Worm (Caenorhabditis elegans) whole organism, L4 larva: ENCODE results near the gene srg-17.
A peak's percentile ranks its signal among the peaks of the same experiment; 100 is the strongest.

Source experiments
- D1046.2 ChIP-seq: fragments of 200-800 bp; sonication (Bioruptor generic); IDR thresholded peaks from 2 replicates; pipeline ENCODE4 v1.3.6; 2022; ENCODE audit warnings: missing genetic modification characterization, missing compliant biosample characterization
- R02D3.7 ChIP-seq: fragments of 150-350 bp; sonication (generic microtip); optimal IDR thresholded peaks from 3 replicates; lab custom pipeline; 2014; ENCODE audit warnings: missing biosample characterization, missing genetic modification characterization
- Y105C5A.15 ChIP-seq: fragments of 200-800 bp; sonication (Bioruptor generic); IDR thresholded peaks from 2 replicates; pipeline ENCODE4 v1.3.6; 2022; ENCODE audit warnings: missing genetic modification characterization, missing compliant biosample characterization
- ZK546.5 ChIP-seq, 2 experiments: sonication (generic microtip); optimal IDR thresholded peaks; 2 replicates each; lab custom pipeline; 2017; ENCODE audit warnings: missing biosample characterization in 2 of 2, missing genetic modification characterization in 2 of 2
- aly-2 ChIP-seq: sonication (generic microtip); optimal IDR thresholded peaks from 2 replicates; lab custom pipeline; 2018; ENCODE audit warnings: missing biosample characterization, missing genetic modification characterization
- arid-1 ChIP-seq: fragments of 200-800 bp; sonication (Bioruptor generic); conservative IDR thresholded peaks from 2 replicates; pipeline ENCODE4 v1.3.6; 2022; ENCODE audit warnings: missing genetic modification reagents, missing genetic modification characterization, missing compliant biosample characterization
- ceh-20 ChIP-seq: fragments of 200-800 bp; sonication (Bioruptor generic); IDR thresholded peaks from 2 replicates; pipeline ENCODE4 v1.3.6; 2022; ENCODE audit warnings: missing genetic modification reagents, missing genetic modification characterization, missing compliant biosample characterization
- ces-1 ChIP-seq: fragments of 150-350 bp; sonication (generic microtip); optimal IDR thresholded peaks from 4 replicates; lab custom pipeline; 2014; ENCODE audit warnings: missing biosample characterization, missing genetic modification reagents, missing genetic modification characterization
- ctbp-1 ChIP-seq: fragments of 200-800 bp; sonication (Bioruptor generic); IDR thresholded peaks from 2 replicates; pipeline ENCODE4 v1.3.6; 2022; ENCODE audit warnings: missing genetic modification reagents, missing genetic modification characterization, missing compliant biosample characterization
- dmd-6 ChIP-seq: fragments of 200-800 bp; sonication (Bioruptor generic); IDR thresholded peaks from 2 replicates; pipeline ENCODE4 v1.3.6; 2022; ENCODE audit warnings: missing genetic modification reagents, missing genetic modification characterization, missing compliant biosample characterization
- duxl-1 ChIP-seq: sonication (generic microtip); optimal IDR thresholded peaks from 2 replicates; lab custom pipeline; 2016; ENCODE audit warnings: mild to moderate bottlenecking, missing genetic modification characterization, moderate library complexity, missing compliant biosample characterization; ENCODE audit not compliant: poor library complexity
- dve-1 ChIP-seq: sonication (generic microtip); optimal IDR thresholded peaks from 2 replicates; lab custom pipeline; 2017; ENCODE audit warnings: antibody characterized with exemption, mild to moderate bottlenecking, missing genetic modification characterization, missing compliant biosample characterization; ENCODE audit not compliant: insufficient read depth
- egl-27 ChIP-seq: sonication (generic microtip); optimal IDR thresholded peaks from 3 replicates; lab custom pipeline; 2017; ENCODE audit warnings: missing biosample characterization, missing genetic modification reagents, missing genetic modification characterization
- egl-43 ChIP-seq: fragments of 200-800 bp; sonication (Bioruptor generic); IDR thresholded peaks from 2 replicates; pipeline ENCODE4 v1.3.6; 2022; ENCODE audit warnings: missing genetic modification reagents, missing genetic modification characterization, missing compliant biosample characterization
- fkh-10 ChIP-seq: fragments of 150-350 bp; optimal IDR thresholded peaks from 2 replicates; lab custom pipeline; 2014; ENCODE audit warnings: missing biosample characterization, missing genetic modification reagents, missing genetic modification characterization
- hif-1 ChIP-seq, 2 experiments: sonication (generic microtip); optimal IDR thresholded peaks; 2 replicates each; lab custom pipeline; 2016 to 2017; ENCODE audit warnings: missing compliant biosample characterization in 2 of 2, missing genetic modification characterization in 2 of 2, missing genetic modification reagents in 2 of 2, missing genotype in 2 of 2, mild to moderate bottlenecking in 1 of 2
- hlh-11 ChIP-seq: fragments of 200-800 bp; sonication (Bioruptor generic); optimal IDR thresholded peaks from 2 replicates; lab custom pipeline; 2018; ENCODE audit warnings: mild to moderate bottlenecking, missing genetic modification characterization, missing compliant biosample characterization
- hlh-30 ChIP-seq: sonication (generic microtip); optimal IDR thresholded peaks from 2 replicates; lab custom pipeline; 2017; ENCODE audit warnings: antibody characterized with exemption, mild to moderate bottlenecking, missing genetic modification characterization, missing compliant biosample characterization; ENCODE audit not compliant: insufficient read depth
- lin-38 ChIP-seq: fragments of 200-800 bp; sonication (Bioruptor generic); IDR thresholded peaks from 2 replicates; pipeline ENCODE4 v1.3.6; 2022; ENCODE audit warnings: missing genetic modification reagents, missing genetic modification characterization, missing compliant biosample characterization
- mdt-29 ChIP-seq: fragments of 200-800 bp; sonication (Bioruptor generic); IDR thresholded peaks from 2 replicates; pipeline ENCODE4 v1.3.6; 2022; ENCODE audit warnings: missing genetic modification reagents, missing genetic modification characterization, missing compliant biosample characterization
- mep-1 ChIP-seq: fragments of 150-350 bp; sonication (generic microtip); optimal IDR thresholded peaks from 3 replicates; lab custom pipeline; 2014; ENCODE audit warnings: missing biosample characterization, missing genetic modification characterization
- mes-2 ChIP-seq: sonication (generic microtip); optimal IDR thresholded peaks from 2 replicates; lab custom pipeline; 2016; ENCODE audit warnings: missing genotype, mild to moderate bottlenecking, missing genetic modification characterization, missing compliant biosample characterization; ENCODE audit not compliant: poor library complexity, severe bottlenecking
- mxl-3 ChIP-seq: fragments of 200-800 bp; sonication (Bioruptor generic); optimal IDR thresholded peaks from 2 replicates; lab custom pipeline; 2018; ENCODE audit warnings: mild to moderate bottlenecking, missing genetic modification characterization, missing compliant biosample characterization
- nhr-10 ChIP-seq: fragments of 150-350 bp; optimal IDR thresholded peaks from 2 replicates; lab custom pipeline; 2014; ENCODE audit warnings: missing biosample characterization, missing genetic modification characterization
- nhr-102 ChIP-seq: sonication (generic microtip); optimal IDR thresholded peaks from 2 replicates; lab custom pipeline; 2016; ENCODE audit warnings: mild to moderate bottlenecking, missing genetic modification characterization, moderate library complexity, missing compliant biosample characterization
- nhr-111 ChIP-seq: fragments of 200-800 bp; sonication (Bioruptor generic); optimal IDR thresholded peaks from 2 replicates; lab custom pipeline; 2018; ENCODE audit warnings: mild to moderate bottlenecking, missing genetic modification characterization, missing compliant biosample characterization
- nhr-237 ChIP-seq: sonication (generic microtip); optimal IDR thresholded peaks from 2 replicates; lab custom pipeline; 2017; ENCODE audit warnings: missing biosample characterization, missing genetic modification characterization
- nhr-25 ChIP-seq: sonication (generic microtip); optimal IDR thresholded peaks from 2 replicates; lab custom pipeline; 2017; ENCODE audit warnings: missing genetic modification characterization, mild to moderate bottlenecking, missing compliant biosample characterization, antibody characterized with exemption, moderate library complexity, borderline replicate concordance; ENCODE audit not compliant: insufficient read depth
- nhr-42 ChIP-seq: fragments of 200-800 bp; sonication (Bioruptor generic); IDR thresholded peaks from 2 replicates; pipeline ENCODE4 v1.3.6; 2022; ENCODE audit warnings: missing genetic modification characterization, missing compliant biosample characterization
- nhr-48 ChIP-seq: sonication (generic microtip); optimal IDR thresholded peaks from 2 replicates; lab custom pipeline; 2016; ENCODE audit warnings: mild to moderate bottlenecking, missing genetic modification characterization, missing compliant biosample characterization
- nhr-6 ChIP-seq: fragments of 150-350 bp; optimal IDR thresholded peaks from 2 replicates; lab custom pipeline; 2014; ENCODE audit warnings: missing biosample characterization, missing genetic modification characterization
- php-3 ChIP-seq: fragments of 200-800 bp; sonication (Bioruptor generic); IDR thresholded peaks from 2 replicates; pipeline ENCODE4 v1.3.6; 2022; ENCODE audit warnings: missing genetic modification reagents, missing genetic modification characterization, missing compliant biosample characterization
- rbr-2 ChIP-seq: sonication (generic microtip); optimal IDR thresholded peaks from 2 replicates; lab custom pipeline; 2016; ENCODE audit warnings: missing genotype, missing genetic modification characterization, missing compliant biosample characterization
- saeg-2 ChIP-seq: fragments of 200-800 bp; sonication (Bioruptor generic); IDR thresholded peaks from 2 replicates; pipeline ENCODE4 v1.3.6; 2022; ENCODE audit warnings: missing genetic modification reagents, missing genetic modification characterization, missing compliant biosample characterization
- sdz-12 ChIP-seq: fragments of 200-800 bp; sonication (Bioruptor generic); optimal IDR thresholded peaks from 2 replicates; lab custom pipeline; 2018; ENCODE audit warnings: mild to moderate bottlenecking, missing genetic modification characterization, missing compliant biosample characterization
- spr-1 ChIP-seq: sonication (generic microtip); optimal IDR thresholded peaks from 2 replicates; lab custom pipeline; 2016; ENCODE audit warnings: mild to moderate bottlenecking, missing genetic modification characterization, missing compliant biosample characterization
- spr-3 ChIP-seq: fragments of 200-800 bp; sonication (Bioruptor generic); optimal IDR thresholded peaks from 2 replicates; lab custom pipeline; 2018; ENCODE audit warnings: mild to moderate bottlenecking, missing genetic modification characterization, missing compliant biosample characterization
- unc-130 ChIP-seq: sonication (generic microtip); optimal IDR thresholded peaks from 2 replicates; lab custom pipeline; 2016; ENCODE audit warnings: missing genetic modification reagents, missing genetic modification characterization, missing compliant biosample characterization
- vab-7 ChIP-seq: fragments of 200-800 bp; sonication (Bioruptor generic); IDR thresholded peaks from 2 replicates; pipeline ENCODE4 v1.3.6; 2022; ENCODE audit warnings: missing genetic modification reagents, missing genetic modification characterization, missing compliant biosample characterization
- zag-1 ChIP-seq: fragments of 150-350 bp; optimal IDR thresholded peaks from 2 replicates; lab custom pipeline; 2014; ENCODE audit warnings: missing biosample characterization, missing genetic modification characterization
- zip-2 ChIP-seq: fragments of 150-350 bp; optimal IDR thresholded peaks from 2 replicates; lab custom pipeline; 2014; ENCODE audit warnings: missing biosample characterization, missing genetic modification characterization
- ztf-7 ChIP-seq: fragments of 150-350 bp; optimal IDR thresholded peaks from 2 replicates; lab custom pipeline; 2014; ENCODE audit warnings: missing biosample characterization, missing genetic modification characterization

Gene srg-17

ce11 chrII:12494556-12495131, 21.1 kb downstream of the srg-17 start, which contains the start of gene col-85 (continued):
- TF ChIP-seq nhr-42 (GFP tag; lab: Robert Waterston, UW), result peak; percentile 78; the same call in 1 of the 2 replicates
- TF ChIP-seq saeg-2 (GFP tag; lab: Robert Waterston, UW), result peak; percentile 57; the same call in 1 of the 2 replicates
- peak; percentile 5 to 68 for TF ChIP-seq hif-1 (tag; optimal IDR thresholded peaks at IDR 0.05; lab: Kevin White, UChicago)
- TF ChIP-seq unc-130 (GFP tag; lab: Kevin White, UChicago), result peak; percentile 63
- TF ChIP-seq R02D3.7 (tag; lab: Kevin White, UChicago), result peak; percentile 21
- TF ChIP-seq ztf-7, result peak; percentile 71
- peak; percentile 67 for TF ChIP-seq nhr-48 (tag; lab: Kevin White, UChicago)
- peak; percentile 48 for TF ChIP-seq nhr-6
- TF ChIP-seq duxl-1 (tag; lab: Kevin White, UChicago), result peak; percentile 82
- peak; percentile 66 for TF ChIP-seq hlh-11 (tag; lab: Kevin White, UChicago)
- peak; percentile 96 for TF ChIP-seq vab-7 (GFP tag; lab: Robert Waterston, UW)
- no peak for TF ChIP-seq aly-2 (tag; lab: Kevin White, UChicago)
- no peak for TF ChIP-seq nhr-237 (tag; lab: Kevin White, UChicago)
- peak; percentile 98 for TF ChIP-seq egl-43 (GFP tag; lab: Robert Waterston, UW)
- no peak for TF ChIP-seq zag-1 (tag; lab: Kevin White, UChicago)
- TF ChIP-seq nhr-102 (tag; lab: Kevin White, UChicago), result peak; percentile 75
- TF ChIP-seq D1046.2 (GFP tag; lab: Robert Waterston, UW), result peak; percentile 91
- TF ChIP-seq sdz-12 (GFP tag; lab: Kevin White, UChicago), result no peak
- peak; percentile 65 for TF ChIP-seq hlh-30 (tag; lab: Kevin White, UChicago)

- no peak for TF ChIP-seq lin-38 (GFP tag; lab: Robert Waterston, UW)
- TF ChIP-seq sdz-12 (GFP tag; lab: Kevin White, UChicago), result no peak
- no peak for TF ChIP-seq spr-3 (GFP tag; lab: Kevin White, UChicago)
- TF ChIP-seq mxl-3 (GFP tag; lab: Kevin White, UChicago), result no peak
Measured at ce11 chrII:12496981-12497380, 23.5 kb downstream of the srg-17 start, which contains the start of gene T21B4.3. Gene T21B4.3, minus strand, starts transcription at chrII:12497081.

ce11 chrII:12499969-12500368, 26.5 kb downstream of the srg-17 start:
- no peak for TF ChIP-seq rbr-2
- TF ChIP-seq mdt-29 (GFP tag; lab: Robert Waterston, UW), result no peak
- TF ChIP-seq php-3, result no peak
- TF ChIP-seq ces-1, result peak; percentile 65
- TF ChIP-seq ctbp-1, result 0 out of 2 replicates have a peak, but pooled peaks have one; percentile 35
- peak; percentile 29 for TF ChIP-seq fkh-10 (GFP tag; lab: Kevin White, UChicago)
- no peak for TF ChIP-seq vab-7 (GFP tag; lab: Robert Waterston, UW)
- TF ChIP-seq mes-2 (tag; lab: Kevin White, UChicago), result no peak
- TF ChIP-seq hif-1 (tag; optimal IDR thresholded peaks at IDR 0.05; lab: Kevin White, UChicago), result peak in 1 of 2 experiments; percentile 37

- TF ChIP-seq nhr-25, result no peak
- no peak for TF ChIP-seq ztf-7
- no peak for TF ChIP-seq zip-2 (tag; lab: Kevin White, UChicago)
- TF ChIP-seq ceh-20 (GFP tag; lab: Robert Waterston, UW), result no peak
- no peak for TF ChIP-seq ZK546.5 (tag; optimal IDR thresholded peaks at IDR 0.05; lab: Kevin White, UChicago)
- TF ChIP-seq mep-1 (tag; lab: Kevin White, UChicago), result no peak
- no peak for TF ChIP-seq Y105C5A.15 (GFP tag; lab: Robert Waterston, UW)
- no peak for TF ChIP-seq nhr-48 (tag; lab: Kevin White, UChicago)
- no peak for TF ChIP-seq nhr-111 (GFP tag; lab: Kevin White, UChicago)
- no peak for TF ChIP-seq dve-1 (tag; lab: Kevin White, UChicago)
- TF ChIP-seq spr-1 (tag; lab: Kevin White, UChicago), result no peak
- TF ChIP-seq arid-1 (GFP tag; lab: Robert Waterston, UW), result no peak
- TF ChIP-seq dmd-6 (GFP tag; lab: Robert Waterston, UW), result no peak
- no peak for TF ChIP-seq egl-27 (tag; lab: Kevin White, UChicago)
- no peak for TF ChIP-seq nhr-10
- no peak for TF ChIP-seq duxl-1 (tag; lab: Kevin White, UChicago)
- TF ChIP-seq hlh-30 (tag; lab: Kevin White, UChicago), result no peak
Measured at ce11 chrII:12502784-12503183, 29.3 kb downstream of the srg-17 start, which contains the start of gene ador-1. Gene ador-1, minus strand, starts transcription at chrII:12502884.
